Fruit fly (Drosophila melanogaster): ENCODE data around the gene CG15044.

Gene CG15044

dm6 chrX:18482537-18482936, 9.3 kb downstream of the CG15044 start:
- TF ChIP-seq Pif1B (GFP tag; optimal IDR thresholded peaks at IDR 0.05) (no peak), Snoo (tag; optimal IDR thresholded peaks at IDR 0.05) (no peak), CG15710 (tag; optimal IDR thresholded peaks at IDR 0.05) (no peak), CG13204 (GFP tag; optimal IDR thresholded peaks at IDR 0.05) (no peak)

DNA sequence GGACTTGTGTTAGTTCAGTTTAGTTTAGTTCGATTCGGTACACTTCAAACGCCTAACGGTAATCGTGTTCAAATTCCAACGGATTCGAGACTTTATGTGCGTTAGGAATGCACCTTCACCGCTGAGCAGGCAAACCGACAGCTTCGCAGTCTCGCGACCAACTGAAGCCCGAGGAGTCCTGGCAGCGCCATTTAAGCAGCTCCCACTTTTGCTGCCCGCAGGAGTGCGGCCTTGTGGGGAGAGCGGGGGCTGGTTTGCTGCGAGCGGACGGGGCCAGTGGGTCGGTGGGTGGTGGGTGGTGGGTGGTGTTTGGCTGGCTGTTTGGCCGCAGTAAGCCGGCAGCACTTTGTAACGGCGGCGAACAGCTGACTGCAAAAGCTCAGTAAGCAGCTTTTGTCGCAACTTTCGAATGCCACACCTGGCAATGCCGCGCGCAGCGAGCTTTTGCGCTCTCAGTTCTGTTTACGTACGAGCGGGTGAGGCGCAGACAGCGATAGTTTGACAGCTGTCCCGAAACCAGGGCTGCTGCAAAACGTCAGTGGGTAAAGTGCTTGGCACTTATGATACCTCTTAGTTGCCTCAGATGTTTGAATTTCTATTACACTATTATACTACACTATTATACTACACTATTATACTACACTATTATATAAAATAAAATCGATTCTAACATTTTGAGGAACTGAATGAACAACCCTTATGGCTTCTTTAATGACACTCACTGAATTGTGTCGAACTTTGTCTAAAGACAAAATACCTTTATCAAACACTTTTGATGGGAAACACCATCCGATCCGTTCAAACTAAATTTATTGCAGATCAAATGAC, 12.3 kb downstream of the CG15044 start, which contains the start of gene CG32547:
CG32547 (minus strand) TSS at position 181 of the 828 bp plus-strand sequence.
- no peak for TF ChIP-seq gl (tag; optimal IDR thresholded peaks at IDR 0.05)
- peak; percentile 19 for TF ChIP-seq CG8301 (tag; optimal IDR thresholded peaks at IDR 0.05)
- peak; percentile 3 for TF ChIP-seq CG14655 (GFP tag; optimal IDR thresholded peaks at IDR 0.05)
- TF ChIP-seq CG13204 (GFP tag; optimal IDR thresholded peaks at IDR 0.05), result no peak
- no peak for TF ChIP-seq D1 (tag; optimal IDR thresholded peaks at IDR 0.05)
- peak; percentile 21 for TF ChIP-seq Pif1A (GFP tag; optimal IDR thresholded peaks at IDR 0.05)
- no peak for TF ChIP-seq rn (GFP tag; IDR thresholded peaks at IDR 0.05)
- TF ChIP-seq EcR (GFP tag; optimal IDR thresholded peaks at IDR 0.05), result no peak
- peak; percentile 42; the same call in 2 of the 3 replicates for TF ChIP-seq CG4496 (GFP tag; IDR thresholded peaks at IDR 0.05)
- TF ChIP-seq CG32121 (GFP tag; IDR thresholded peaks at IDR 0.05), result 0 out of 2 replicates have a peak, but pooled peaks have one; percentile 22
- TF ChIP-seq CG34367 (tag; optimal IDR thresholded peaks at IDR 0.05), result no peak
- TF ChIP-seq CG15710 (tag; optimal IDR thresholded peaks at IDR 0.05), result no peak
- TF ChIP-seq CG17806 (tag; optimal IDR thresholded peaks at IDR 0.05), result peak; percentile 32
- TF ChIP-seq Ets98B (GFP tag; IDR thresholded peaks at IDR 0.05), result peak; percentile 28; the same call in 1 of the 2 replicates
- TF ChIP-seq CG8159 (tag; optimal IDR thresholded peaks at IDR 0.05), result peak; percentile 18
- TF ChIP-seq Pif1B (GFP tag; optimal IDR thresholded peaks at IDR 0.05), result peak; percentile 13

- TF ChIP-seq rn (GFP tag; IDR thresholded peaks at IDR 0.05), result no peak
- no peak for TF ChIP-seq CG14655 (GFP tag; optimal IDR thresholded peaks at IDR 0.05)
- no peak for TF ChIP-seq gl (tag; optimal IDR thresholded peaks at IDR 0.05)
- TF ChIP-seq CG13204 (GFP tag; optimal IDR thresholded peaks at IDR 0.05), result no peak
- no peak for TF ChIP-seq CG12605 (GFP tag; IDR thresholded peaks at IDR 0.05)
- no peak for TF ChIP-seq CG17806 (tag; optimal IDR thresholded peaks at IDR 0.05)
- TF ChIP-seq CG32121 (GFP tag; IDR thresholded peaks at IDR 0.05), result no peak
- no peak for TF ChIP-seq Pif1A (GFP tag; optimal IDR thresholded peaks at IDR 0.05)
Observed at dm6 chrX:18467881-18468280, 23.9 kb downstream of the CG15044 start.

DNA sequence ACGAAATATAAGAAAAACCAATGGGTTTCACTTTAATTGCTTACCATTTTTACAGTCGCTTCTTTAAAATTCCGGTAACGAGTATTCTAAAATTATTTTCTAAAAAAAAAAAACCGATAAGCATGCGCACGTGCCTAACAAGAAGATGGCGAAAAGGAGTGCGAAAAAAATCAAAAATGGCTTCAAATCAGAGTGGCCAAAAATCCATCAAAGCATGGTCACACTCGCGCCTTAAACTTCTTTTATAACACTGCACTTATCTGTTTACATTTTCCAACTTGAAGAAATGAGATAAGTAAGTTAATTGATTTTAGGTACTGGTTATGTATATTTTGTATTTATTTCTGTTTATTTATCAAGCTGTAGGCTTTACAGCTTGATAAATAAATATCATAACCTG, 31.5 kb downstream of the CG15044 start, which contains the start of gene CG43843:
CG43843 (minus strand) TSS at position 101 of the 400 bp plus-strand sequence.
- TF ChIP-seq CG32121 (GFP tag; IDR thresholded peaks at IDR 0.05) (no peak), CG8301 (tag; optimal IDR thresholded peaks at IDR 0.05) (no peak)

DNA sequence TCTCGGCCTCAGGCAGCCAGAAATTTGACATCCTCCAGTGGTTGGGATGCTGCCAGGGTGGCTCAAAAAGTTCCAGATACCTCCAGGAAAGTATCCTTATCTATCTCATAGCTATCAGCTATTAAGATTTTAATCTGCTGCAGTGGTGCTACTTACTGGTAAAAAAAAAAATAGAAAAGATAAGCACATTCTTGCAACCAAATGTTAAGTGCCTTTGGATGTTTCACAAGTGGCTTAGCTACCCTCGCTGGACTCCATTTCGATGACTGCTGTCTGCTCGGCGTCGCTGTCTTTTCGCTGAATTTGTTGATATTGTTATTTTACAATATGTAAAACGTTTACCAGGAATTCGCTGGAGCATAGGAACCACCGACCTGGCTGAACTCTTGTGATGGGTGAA, 39.1 kb downstream of the CG15044 start:
- TF ChIP-seq CG14655 (GFP tag; optimal IDR thresholded peaks at IDR 0.05), result no peak
- TF ChIP-seq Pif1A (GFP tag; optimal IDR thresholded peaks at IDR 0.05), result no peak
- no peak for TF ChIP-seq D1 (tag; optimal IDR thresholded peaks at IDR 0.05)
- no peak for TF ChIP-seq rn (GFP tag; IDR thresholded peaks at IDR 0.05)
- TF ChIP-seq CG15710 (tag; optimal IDR thresholded peaks at IDR 0.05), result no peak
- TF ChIP-seq Ets98B (GFP tag; IDR thresholded peaks at IDR 0.05), result no peak
- TF ChIP-seq fd96Ca (GFP tag; IDR thresholded peaks at IDR 0.05), result no peak
- no peak for TF ChIP-seq CG10348 (GFP tag; IDR thresholded peaks at IDR 0.05)
- no peak for TF ChIP-seq EcR (GFP tag; optimal IDR thresholded peaks at IDR 0.05)
- no peak for TF ChIP-seq Snoo (tag; optimal IDR thresholded peaks at IDR 0.05)
- TF ChIP-seq Pif1B (GFP tag; optimal IDR thresholded peaks at IDR 0.05), result no peak
- TF ChIP-seq CG8301 (tag; optimal IDR thresholded peaks at IDR 0.05), result no peak
- no peak for TF ChIP-seq CG9948 (tag; optimal IDR thresholded peaks at IDR 0.05)
- TF ChIP-seq CG12605 (GFP tag; IDR thresholded peaks at IDR 0.05), result no peak
- TF ChIP-seq CG17806 (tag; optimal IDR thresholded peaks at IDR 0.05), result no peak
- no peak for TF ChIP-seq CG32121 (GFP tag; IDR thresholded peaks at IDR 0.05)
- no peak for TF ChIP-seq CG34367 (tag; optimal IDR thresholded peaks at IDR 0.05)
- no peak for TF ChIP-seq CG4496 (GFP tag; IDR thresholded peaks at IDR 0.05)

Measured in whole organism, pupa.